Fruit fly (Drosophila melanogaster) whole organism, embryonic: Measurements from ENCODE around the gene CG13407.

ENCODE experiments used
- Aef1 ChIP-seq: fragments of 200-800 bp; sonication (Bioruptor generic); IDR thresholded peaks from 3 replicates; pipeline ENCODE4 v1.3.6; 2022; ENCODE audit warnings: missing biosample characterization, missing genetic modification characterization
- CG10274 ChIP-seq: fragments of 200-800 bp; sonication (Bioruptor generic); optimal IDR thresholded peaks from 3 replicates; lab custom pipeline; 2017; ENCODE audit warnings: missing biosample characterization, mild to moderate bottlenecking, missing genetic modification characterization
- CG11398 ChIP-seq: fragments of 200-800 bp; sonication (Bioruptor generic); optimal IDR thresholded peaks from 2 replicates; lab custom pipeline; 2016; ENCODE audit warnings: missing biosample characterization, missing genetic modification characterization
- CG11456 ChIP-seq: fragments of 200-800 bp; sonication (Bioruptor generic); IDR thresholded peaks from 3 replicates; pipeline ENCODE4 v1.3.6; 2022; ENCODE audit warnings: missing biosample characterization, missing genetic modification characterization
- CG12299 ChIP-seq: fragments of 200-800 bp; sonication (Bioruptor generic); optimal IDR thresholded peaks from 2 replicates; lab custom pipeline; 2018; ENCODE audit warnings: missing biosample characterization, mild to moderate bottlenecking, missing genetic modification characterization
- CG13894 ChIP-seq: fragments of 200-800 bp; sonication (Bioruptor generic); optimal IDR thresholded peaks from 3 replicates; lab custom pipeline; 2018; ENCODE audit warnings: missing biosample characterization, mild to moderate bottlenecking, missing genetic modification characterization, moderate library complexity
- CG30403 ChIP-seq: fragments of 200-800 bp; sonication (Bioruptor generic); optimal IDR thresholded peaks from 3 replicates; lab custom pipeline; 2016; ENCODE audit warnings: missing biosample characterization, missing genetic modification characterization
- CG32532 ChIP-seq: fragments of 200-800 bp; sonication (Bioruptor generic); IDR thresholded peaks from 2 replicates; pipeline ENCODE4 v1.3.6; 2022; ENCODE audit warnings: missing biosample characterization, missing genetic modification characterization
- CG33213 ChIP-seq: fragments of 200-800 bp; sonication (Bioruptor generic); optimal IDR thresholded peaks from 3 replicates; lab custom pipeline; 2016; ENCODE audit warnings: missing biosample characterization, missing genetic modification characterization
- CG3847 ChIP-seq: fragments of 200-800 bp; sonication (Bioruptor generic); IDR thresholded peaks from 2 replicates; pipeline ENCODE4 v1.3.6; 2022; ENCODE audit warnings: missing biosample characterization, missing genetic modification characterization
- CG42726 ChIP-seq: fragments of 200-800 bp; sonication (Bioruptor generic); IDR thresholded peaks from 2 replicates; pipeline ENCODE4 v1.3.6; 2022; ENCODE audit warnings: missing biosample characterization, missing genetic modification characterization; ENCODE audit not compliant: partially characterized antibody
- CG4730 ChIP-seq: fragments of 200-800 bp; sonication (Bioruptor generic); IDR thresholded peaks from 2 replicates; pipeline ENCODE4 v1.3.6; 2022; ENCODE audit warnings: missing biosample characterization, missing genetic modification characterization
- CG7271 ChIP-seq: fragments of 200-800 bp; sonication (Bioruptor generic); optimal IDR thresholded peaks from 2 replicates; lab custom pipeline; 2018; ENCODE audit warnings: missing biosample characterization, mild to moderate bottlenecking, missing genetic modification characterization, moderate library complexity
- CG7987 ChIP-seq: fragments of 200-800 bp; sonication (Bioruptor generic); optimal IDR thresholded peaks from 2 replicates; lab custom pipeline; 2018; ENCODE audit warnings: missing biosample characterization, mild to moderate bottlenecking, missing genetic modification characterization, moderate library complexity
- CTCF ChIP-seq: fragments of 200-800 bp; sonication (Bioruptor generic); optimal IDR thresholded peaks from 2 replicates; lab custom pipeline; 2017; ENCODE audit warnings: missing biosample characterization, mild to moderate bottlenecking, missing genetic modification characterization, moderate library complexity
- Dp ChIP-seq: fragments of 200-800 bp; sonication (Bioruptor generic); optimal IDR thresholded peaks from 2 replicates; lab custom pipeline; 2018; ENCODE audit warnings: missing biosample characterization, mild to moderate bottlenecking, missing genetic modification characterization, moderate library complexity
- E2f2 ChIP-seq: fragments of 200-800 bp; sonication (Bioruptor generic); IDR thresholded peaks from 2 replicates; pipeline ENCODE4 v1.3.6; 2022; ENCODE audit warnings: missing biosample characterization, missing genetic modification characterization
- Ets65A ChIP-seq: fragments of 200-800 bp; sonication (Bioruptor generic); peaks from one replicate; lab custom pipeline; 2016; ENCODE audit warnings: missing biosample characterization, missing genetic modification characterization
- HHEX ChIP-seq: fragments of 200-800 bp; sonication (Bioruptor generic); optimal IDR thresholded peaks from 3 replicates; lab custom pipeline; 2017; ENCODE audit warnings: missing biosample characterization, mild to moderate bottlenecking, missing genetic modification characterization, missing genetic modification reagents
- Jarid2 ChIP-seq: fragments of 200-800 bp; sonication (Bioruptor generic); optimal IDR thresholded peaks from 3 replicates; lab custom pipeline; 2017; ENCODE audit warnings: mild to moderate bottlenecking, missing biosample characterization, missing genetic modification reagents, missing genetic modification characterization
- Lhr ChIP-seq: fragments of 200-800 bp; sonication (Bioruptor generic); optimal IDR thresholded peaks from 3 replicates; lab custom pipeline; 2017; ENCODE audit warnings: mild to moderate bottlenecking, missing biosample characterization, missing genetic modification reagents, missing genetic modification characterization
- Med ChIP-seq: fragments of 200-800 bp; sonication (Bioruptor generic); peaks from one replicate; lab custom pipeline; 2016; ENCODE audit warnings: missing biosample characterization, missing genetic modification characterization, mild to moderate bottlenecking, inconsistent platforms, moderate library complexity
- Myb ChIP-seq: fragments of 200-800 bp; sonication (Bioruptor generic); optimal IDR thresholded peaks from 2 replicates; lab custom pipeline; 2016; ENCODE audit warnings: missing biosample characterization, missing genetic modification characterization
- NFAT ChIP-seq: fragments of 200-800 bp; sonication (Bioruptor generic); IDR thresholded peaks from 2 replicates; pipeline ENCODE4 v1.3.6; 2022; ENCODE audit warnings: missing biosample characterization, missing genetic modification characterization
- Poxn ChIP-seq: fragments of 200-800 bp; sonication (Bioruptor generic); IDR thresholded peaks from 2 replicates; pipeline ENCODE4 v1.3.6; 2022; ENCODE audit warnings: missing biosample characterization, missing genetic modification characterization
- abd-A ChIP-seq: fragments of 200-800 bp; sonication (Bioruptor generic); optimal IDR thresholded peaks from 3 replicates; lab custom pipeline; 2019; ENCODE audit warnings: missing biosample characterization, mild to moderate bottlenecking, missing genetic modification characterization, moderate library complexity
- amos ChIP-seq: fragments of 200-800 bp; sonication (Bioruptor generic); IDR thresholded peaks from 2 replicates; pipeline ENCODE4 v1.3.6; 2022; ENCODE audit warnings: missing biosample characterization, missing genetic modification characterization; ENCODE audit not compliant: partially characterized antibody
- ems ChIP-seq: fragments of 200-800 bp; sonication (Bioruptor generic); optimal IDR thresholded peaks from 3 replicates; lab custom pipeline; 2016; ENCODE audit warnings: missing biosample characterization, missing genetic modification characterization
- en ChIP-seq: fragments of 200-800 bp; sonication (Bioruptor generic); optimal IDR thresholded peaks from 2 replicates; lab custom pipeline; 2016; ENCODE audit warnings: missing biosample characterization, missing genetic modification characterization
- ewg ChIP-seq: fragments of 200-800 bp; sonication (Bioruptor generic); optimal IDR thresholded peaks from 3 replicates; lab custom pipeline; 2017; ENCODE audit warnings: mild to moderate bottlenecking, missing biosample characterization, missing genetic modification reagents, missing genetic modification characterization
- gcm2 ChIP-seq: fragments of 200-800 bp; sonication (Bioruptor generic); optimal IDR thresholded peaks from 2 replicates; lab custom pipeline; 2016; ENCODE audit warnings: missing biosample characterization, missing genetic modification characterization
- gfzf ChIP-seq: fragments of 200-800 bp; sonication (Bioruptor generic); optimal IDR thresholded peaks from 2 replicates; lab custom pipeline; 2016; ENCODE audit warnings: missing biosample characterization, mild to moderate bottlenecking, missing genetic modification characterization, moderate library complexity
- knrl ChIP-seq: fragments of 200-800 bp; sonication (Bioruptor generic); IDR thresholded peaks from 3 replicates; pipeline ENCODE4 v1.3.6; 2022; ENCODE audit warnings: missing biosample characterization, missing genetic modification characterization; ENCODE audit not compliant: partially characterized antibody
- lmd ChIP-seq: fragments of 200-800 bp; sonication (Bioruptor generic); IDR thresholded peaks from 2 replicates; pipeline ENCODE4 v1.3.6; 2022; ENCODE audit warnings: missing biosample characterization, missing genetic modification characterization
- lola ChIP-seq, 3 experiments: fragments of >200 bp in 2 of 3; fragments of 200-800 bp in 1 of 3; sonication (Bioruptor generic) in 1 of 3; optimal IDR thresholded peaks; 2 replicates each; lab custom pipeline; 2017 to 2019; ENCODE audit warnings: missing biosample characterization in 3 of 3, missing genetic modification characterization in 3 of 3, mild to moderate bottlenecking in 1 of 3, moderate library complexity in 1 of 3
- nmo ChIP-seq: fragments of 200-800 bp; sonication (Bioruptor generic); optimal IDR thresholded peaks from 2 replicates; lab custom pipeline; 2018; ENCODE audit warnings: missing biosample characterization, mild to moderate bottlenecking, missing genetic modification characterization, moderate library complexity
- pita ChIP-seq: fragments of 200-800 bp; sonication (Bioruptor generic); optimal IDR thresholded peaks from 2 replicates; lab custom pipeline; 2017; ENCODE audit warnings: missing biosample characterization, mild to moderate bottlenecking, missing genetic modification characterization
- prd ChIP-seq, 3 experiments: fragments of >200 bp in 2 of 3; fragments of 200-800 bp in 1 of 3; sonication (Bioruptor generic) in 1 of 3; optimal IDR thresholded peaks in 2 of 3; IDR thresholded peaks in 1 of 3; 2 replicates in 2 of 3; 3 replicates in 1 of 3; pipeline versions ENCODE4 v1.3.6 to Lab custom; 2017 to 2022; ENCODE audit warnings: missing biosample characterization in 1 of 3, missing genetic modification characterization in 1 of 3
- pzg ChIP-seq: fragments of 200-800 bp; sonication (Bioruptor generic); optimal IDR thresholded peaks from 3 replicates; lab custom pipeline; 2018; ENCODE audit warnings: missing biosample characterization, mild to moderate bottlenecking, missing genetic modification characterization, moderate library complexity
- scrt ChIP-seq: fragments of 200-800 bp; sonication (Bioruptor generic); optimal IDR thresholded peaks from 2 replicates; lab custom pipeline; 2018; ENCODE audit warnings: missing biosample characterization, mild to moderate bottlenecking, missing genetic modification characterization, moderate library complexity
- sens ChIP-seq: fragments of 200-800 bp; sonication (Bioruptor generic); peaks from one replicate; lab custom pipeline; 2016; ENCODE audit warnings: missing biosample characterization, missing genetic modification characterization
- sens-2 ChIP-seq: fragments of 200-800 bp; sonication (Bioruptor generic); IDR thresholded peaks from 2 replicates; pipeline ENCODE4 v1.3.6; 2022; ENCODE audit warnings: missing biosample characterization, missing genetic modification characterization
- sob ChIP-seq: fragments of 200-800 bp; sonication (Bioruptor generic); IDR thresholded peaks from 2 replicates; pipeline ENCODE4 v1.3.6; 2022; ENCODE audit warnings: missing biosample characterization, missing genetic modification characterization
- stwl ChIP-seq: fragments of 200-800 bp; sonication (Bioruptor generic); optimal IDR thresholded peaks from 3 replicates; lab custom pipeline; 2018; ENCODE audit warnings: missing biosample characterization, mild to moderate bottlenecking, missing genetic modification characterization, moderate library complexity
- tll ChIP-seq, 2 experiments: fragments of 200-800 bp in 1 of 2; fragments of >200 bp in 1 of 2; sonication (Bioruptor generic) in 1 of 2; optimal IDR thresholded peaks; 2 replicates each; lab custom pipeline; 2017 to 2019; ENCODE audit warnings: missing biosample characterization in 2 of 2, missing genetic modification characterization in 2 of 2, mild to moderate bottlenecking in 1 of 2, moderate library complexity in 1 of 2

The CG13407 gene

DNA sequence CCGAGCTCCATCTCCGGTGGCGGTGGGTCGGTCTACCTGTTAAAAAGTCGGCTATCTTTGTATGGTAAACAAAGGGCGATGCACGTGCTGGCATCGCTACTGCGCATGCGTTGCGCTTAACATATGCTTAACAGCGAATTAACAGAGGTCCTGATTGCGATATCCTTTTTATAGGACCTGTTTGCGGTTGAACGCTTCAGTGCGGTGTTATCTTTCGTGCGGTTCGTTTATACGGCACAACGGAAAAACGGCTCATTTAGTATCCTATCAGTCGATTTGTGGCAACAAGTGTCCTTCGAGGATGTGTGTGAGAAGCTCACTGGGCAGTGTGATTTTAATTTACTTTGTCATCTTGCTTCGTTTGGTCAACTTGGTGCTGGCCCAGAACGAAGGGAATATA is 23.1 kb upstream of the CG13407 start, which contains the start of gene CG13408:
CG13408 (plus strand) TSS at position 222 of the 400 bp plus-strand sequence.
- TF ChIP-seq CG7987 (no peak), ewg (GFP tag; lab: Kevin White, UChicago) (peak; percentile 68), abd-A (tag; lab: Kevin White, UChicago) (peak; percentile 62), scrt (peak; percentile 94), CG13894 (tag; lab: Kevin White, UChicago) (peak; percentile 55), NFAT (no peak), Jarid2 (peak; percentile 49), stwl (tag; lab: Kevin White, UChicago) (peak; percentile 25), CG42726 (peak; percentile 18; the same call in 1 of the 2 replicates), CG11398 (GFP tag; lab: Kevin White, UChicago) (no peak), tll (GFP tag; optimal IDR thresholded peaks at IDR 0.05; lab: Kevin White, UChicago) (peak in 1 of 2 experiments; percentile 9), nmo (GFP tag; lab: Kevin White, UChicago) (no peak), sob (GFP tag; lab: Robert Waterston, UW) (peak; percentile 32; the same call in 1 of the 2 replicates)

dm6 chr3R:22086297-22086696 is 16.9 kb upstream of the CG13407 start, which contains the start of gene BomT3:
Gene BomT3 (minus strand): TSS chr3R:22086397.
- TF ChIP-seq CG10274 (GFP tag; lab: Kevin White, UChicago) (peak; percentile 17), HHEX (GFP tag; lab: Kevin White, UChicago) (no peak), sens-2 (GFP tag; lab: Robert Waterston, UW) (no peak)

- TF ChIP-seq Aef1 (GFP tag; lab: Robert Waterston, UW), result no peak
- TF ChIP-seq lmd (GFP tag; lab: Robert Waterston, UW), result no peak
- TF ChIP-seq tll (GFP tag; optimal IDR thresholded peaks at IDR 0.05; lab: Kevin White, UChicago), result no peak
- TF ChIP-seq CG12299 (tag; lab: Kevin White, UChicago), result no peak
- TF ChIP-seq pzg, result no peak
- no peak for TF ChIP-seq CG4730 (GFP tag; lab: Robert Waterston, UW)
- TF ChIP-seq gcm2 (GFP tag; lab: Kevin White, UChicago), result no peak
- no peak for TF ChIP-seq en (GFP tag; lab: Kevin White, UChicago)
- no peak for TF ChIP-seq lola (GFP tag; optimal IDR thresholded peaks at IDR 0.05; lab: Kevin White, UChicago)
- no peak for TF ChIP-seq CG32532 (GFP tag; lab: Robert Waterston, UW)
- TF ChIP-seq, all 482 proteins: peak for 0
These were observed 16.4 kb upstream of the CG13407 start, which contains the start of gene BomBc3 for dm6 chr3R:22086775-22087174. Gene BomBc3 (plus strand): TSS chr3R:22087075.

- TF ChIP-seq gfzf (GFP tag; lab: Kevin White, UChicago), result peak; percentile 35
- no peak for TF ChIP-seq Poxn (GFP tag; lab: Robert Waterston, UW)
- no peak for TF ChIP-seq CG30403 (GFP tag; lab: Kevin White, UChicago)
- peak; percentile 98 for TF ChIP-seq Myb (GFP tag; lab: Kevin White, UChicago)
- TF ChIP-seq Ets65A (GFP tag; lab: Kevin White, UChicago), result peak; percentile 80
- peak; percentile 51; the same call in 1 of the 3 replicates for TF ChIP-seq knrl (GFP tag; lab: Robert Waterston, UW)
- TF ChIP-seq ems (GFP tag; lab: Kevin White, UChicago), result no peak
- TF ChIP-seq CG3847 (GFP tag; lab: Robert Waterston, UW), result peak; percentile 45
- TF ChIP-seq Dp (GFP tag; lab: Kevin White, UChicago), result peak; percentile 78
- peak; percentile 78; the same call in 1 of the 2 replicates for TF ChIP-seq CG42726
- peak in 1 of 2 experiments; percentile 8 for TF ChIP-seq prd (optimal IDR thresholded peaks at IDR 0.05; lab: Kevin White, UChicago)
- TF ChIP-seq prd (GFP tag; IDR thresholded peaks at IDR 0.05; lab: Robert Waterston, UW), result no peak
- peak; percentile 51 for TF ChIP-seq nmo (GFP tag; lab: Kevin White, UChicago)
- TF ChIP-seq Med, result no peak
- no peak for TF ChIP-seq CG7271 (tag; lab: Kevin White, UChicago)
- TF ChIP-seq CG4730 (GFP tag; lab: Robert Waterston, UW), result no peak
- peak; percentile 25 for TF ChIP-seq CG33213
- peak; percentile 51 for TF ChIP-seq CTCF (GFP tag; lab: Kevin White, UChicago)
- TF ChIP-seq Lhr (GFP tag; lab: Kevin White, UChicago), result peak; percentile 82
- peak; percentile 91 for TF ChIP-seq E2f2
- TF ChIP-seq amos (GFP tag; lab: Robert Waterston, UW), result peak; percentile 28; the same call in 1 of the 2 replicates
- TF ChIP-seq pita (GFP tag; lab: Kevin White, UChicago), result peak; percentile 57
- no peak for TF ChIP-seq CG11456 (GFP tag; lab: Robert Waterston, UW)
- TF ChIP-seq sens, result peak; percentile 28
These were observed 9.3 kb upstream of the CG13407 start for dm6 chr3R:22093950-22094349.
